Fruit fly (Drosophila melanogaster) whole organism, pupa: ENCODE results near the gene gammaTub37C.

Experiments
- CG10348 ChIP-seq: fragments of 200-800 bp; sonication (Bioruptor generic); IDR thresholded peaks from 2 replicates; pipeline ENCODE4 v1.3.6; 2022; ENCODE audit warnings: missing biosample characterization, missing genetic modification characterization
- CG12605 ChIP-seq: fragments of 200-800 bp; sonication (Bioruptor generic); IDR thresholded peaks from 2 replicates; pipeline ENCODE4 v1.3.6; 2022; ENCODE audit warnings: missing biosample characterization, missing genetic modification characterization
- CG13204 ChIP-seq: fragments of 200-800 bp; sonication (Bioruptor generic); optimal IDR thresholded peaks from 2 replicates; lab custom pipeline; 2018; ENCODE audit warnings: missing biosample characterization, mild to moderate bottlenecking, missing genetic modification characterization, moderate library complexity
- CG14655 ChIP-seq: fragments of 200-800 bp; sonication (Bioruptor generic); optimal IDR thresholded peaks from 3 replicates; lab custom pipeline; 2017; ENCODE audit warnings: mild to moderate bottlenecking, missing biosample characterization, missing genetic modification reagents, missing genetic modification characterization
- CG15710 ChIP-seq: fragments of 200-800 bp; sonication (Bioruptor generic); optimal IDR thresholded peaks from 2 replicates; lab custom pipeline; 2018; ENCODE audit warnings: missing biosample characterization, mild to moderate bottlenecking, missing genetic modification characterization, moderate library complexity
- CG17806 ChIP-seq: fragments of 200-800 bp; sonication (Bioruptor generic); optimal IDR thresholded peaks from 2 replicates; lab custom pipeline; 2018; ENCODE audit warnings: missing biosample characterization, mild to moderate bottlenecking, missing genetic modification characterization, moderate library complexity
- CG32121 ChIP-seq: fragments of 200-800 bp; sonication (Bioruptor generic); IDR thresholded peaks from 2 replicates; pipeline ENCODE4 v1.3.6; 2022; ENCODE audit warnings: missing biosample characterization, missing genetic modification characterization
- CG34367 ChIP-seq: fragments of 200-800 bp; sonication (Bioruptor generic); optimal IDR thresholded peaks from 2 replicates; lab custom pipeline; 2018; ENCODE audit warnings: missing biosample characterization, mild to moderate bottlenecking, missing genetic modification characterization
- CG4496 ChIP-seq: fragments of 200-800 bp; sonication (Bioruptor generic); IDR thresholded peaks from 3 replicates; pipeline ENCODE4 v1.3.6; 2022; ENCODE audit warnings: missing biosample characterization, missing genetic modification characterization
- CG8159 ChIP-seq: fragments of 200-800 bp; sonication (Bioruptor generic); optimal IDR thresholded peaks from 3 replicates; lab custom pipeline; 2018; ENCODE audit warnings: missing biosample characterization, mild to moderate bottlenecking, missing genetic modification characterization, moderate library complexity
- CG8301 ChIP-seq: fragments of 200-800 bp; sonication (Bioruptor generic); optimal IDR thresholded peaks from 2 replicates; lab custom pipeline; 2018; ENCODE audit warnings: missing biosample characterization, mild to moderate bottlenecking, missing genetic modification characterization
- CG9948 ChIP-seq: fragments of 200-800 bp; sonication (Bioruptor generic); optimal IDR thresholded peaks from 2 replicates; lab custom pipeline; 2018; ENCODE audit warnings: missing biosample characterization, mild to moderate bottlenecking, missing genetic modification characterization, moderate library complexity
- D1 ChIP-seq: fragments of 200-800 bp; sonication (Bioruptor generic); optimal IDR thresholded peaks from 2 replicates; lab custom pipeline; 2018; ENCODE audit warnings: missing biosample characterization, mild to moderate bottlenecking, missing genetic modification characterization, moderate library complexity
- EcR ChIP-seq: fragments of 200-800 bp; sonication (Bioruptor generic); optimal IDR thresholded peaks from 3 replicates; lab custom pipeline; 2019; ENCODE audit warnings: missing biosample characterization, missing genetic modification characterization, mild to moderate bottlenecking, moderate library complexity, missing genetic modification reagents
- Ets98B ChIP-seq: fragments of 200-800 bp; sonication (Bioruptor generic); IDR thresholded peaks from 2 replicates; pipeline ENCODE4 v1.3.6; 2022; ENCODE audit warnings: missing biosample characterization, missing genetic modification characterization
- Pif1A ChIP-seq: fragments of 200-800 bp; sonication (Bioruptor generic); optimal IDR thresholded peaks from 3 replicates; lab custom pipeline; 2016; ENCODE audit warnings: missing biosample characterization, missing genetic modification characterization
- Pif1B ChIP-seq: fragments of 200-800 bp; sonication (Bioruptor generic); optimal IDR thresholded peaks from 3 replicates; lab custom pipeline; 2016; ENCODE audit warnings: missing biosample characterization, missing genetic modification characterization
- Snoo ChIP-seq: fragments of 200-800 bp; sonication (Bioruptor generic); optimal IDR thresholded peaks from 3 replicates; lab custom pipeline; 2017; ENCODE audit warnings: missing biosample characterization, mild to moderate bottlenecking, missing genetic modification characterization, inconsistent platforms
- fd96Ca ChIP-seq: fragments of 200-800 bp; sonication (Bioruptor generic); IDR thresholded peaks from 3 replicates; pipeline ENCODE4 v1.3.6; 2022; ENCODE audit warnings: missing biosample characterization, missing genetic modification characterization
- gl ChIP-seq: fragments of 200-800 bp; sonication (Bioruptor generic); optimal IDR thresholded peaks from 2 replicates; lab custom pipeline; 2018; ENCODE audit warnings: missing biosample characterization, mild to moderate bottlenecking, missing genetic modification characterization
- rn ChIP-seq: fragments of 200-800 bp; sonication (Bioruptor generic); IDR thresholded peaks from 2 replicates; pipeline ENCODE4 v1.3.6; 2022; ENCODE audit warnings: missing biosample characterization, missing genetic modification characterization

gammaTub37C gene

dm6 chr2L:19144115-19144514 lies 41.4 kb downstream of the gammaTub37C start:
- TF ChIP-seq EcR (GFP tag; lab: Kevin White, UChicago): peak; percentile 80
- no peak for TF ChIP-seq CG8301
- TF ChIP-seq Pif1A (GFP tag; lab: Kevin White, UChicago): no peak
- TF ChIP-seq CG4496 (GFP tag; lab: Robert Waterston, UW): peak; percentile 55; the same call in 2 of the 3 replicates
- no peak for TF ChIP-seq CG10348 (GFP tag; lab: Robert Waterston, UW)
- TF ChIP-seq fd96Ca (GFP tag; lab: Robert Waterston, UW): peak; percentile 60; the same call in 2 of the 3 replicates
- TF ChIP-seq CG32121 (GFP tag; lab: Robert Waterston, UW): no peak
- TF ChIP-seq D1 (tag; lab: Kevin White, UChicago): no peak
- peak; percentile 17 for TF ChIP-seq CG9948 (tag; lab: Kevin White, UChicago)
- TF ChIP-seq Ets98B (GFP tag; lab: Robert Waterston, UW): no peak
- TF ChIP-seq CG14655: peak; percentile 26
- peak; percentile 59 for TF ChIP-seq gl
- no peak for TF ChIP-seq Snoo
- TF ChIP-seq rn (GFP tag; lab: Robert Waterston, UW): no peak
- no peak for TF ChIP-seq Pif1B (GFP tag; lab: Kevin White, UChicago)
- peak; percentile 46 for TF ChIP-seq CG15710 (tag; lab: Kevin White, UChicago)
- no peak for TF ChIP-seq CG34367
- TF ChIP-seq CG8159 (tag; lab: Kevin White, UChicago): peak; percentile 38
- peak; percentile 78 for TF ChIP-seq CG13204 (GFP tag; lab: Kevin White, UChicago)
- TF ChIP-seq CG17806 (tag; lab: Kevin White, UChicago): peak; percentile 0
- TF ChIP-seq CG12605 (GFP tag; lab: Robert Waterston, UW): 0 out of 2 replicates have a peak, but pooled peaks have one; percentile 41

- no peak for TF ChIP-seq gl
- TF ChIP-seq CG8159 (tag; lab: Kevin White, UChicago): peak; percentile 72
- peak; percentile 73 for TF ChIP-seq CG9948 (tag; lab: Kevin White, UChicago)
- no peak for TF ChIP-seq CG10348 (GFP tag; lab: Robert Waterston, UW)
- peak; percentile 74 for TF ChIP-seq CG4496 (GFP tag; lab: Robert Waterston, UW)
- TF ChIP-seq Pif1B (GFP tag; lab: Kevin White, UChicago): peak; percentile 7
- peak; percentile 84 for TF ChIP-seq CG14655
- TF ChIP-seq CG13204 (GFP tag; lab: Kevin White, UChicago): no peak
- peak; percentile 63 for TF ChIP-seq CG15710 (tag; lab: Kevin White, UChicago)
- peak; percentile 77 for TF ChIP-seq CG8301
- TF ChIP-seq CG17806 (tag; lab: Kevin White, UChicago): peak; percentile 81
- peak; percentile 97 for TF ChIP-seq EcR (GFP tag; lab: Kevin White, UChicago)
- no peak for TF ChIP-seq CG12605 (GFP tag; lab: Robert Waterston, UW)
- TF ChIP-seq Ets98B (GFP tag; lab: Robert Waterston, UW): 0 out of 2 replicates have a peak, but pooled peaks have one; percentile 4
- peak; percentile 62 for TF ChIP-seq Pif1A (GFP tag; lab: Kevin White, UChicago)
- peak; percentile 35 for TF ChIP-seq D1 (tag; lab: Kevin White, UChicago)
- TF ChIP-seq fd96Ca (GFP tag; lab: Robert Waterston, UW): 0 out of 3 replicates have a peak, but pooled peaks have one; percentile 7
- TF ChIP-seq rn (GFP tag; lab: Robert Waterston, UW): no peak
- no peak for TF ChIP-seq CG32121 (GFP tag; lab: Robert Waterston, UW)
- peak; percentile 51 for TF ChIP-seq CG34367
- TF ChIP-seq Snoo: peak; percentile 28
Observed at dm6 chr2L:19142176-19142870, 43.2 kb downstream of the gammaTub37C start.

dm6 chr2L:19141435-19142126 lies 43.9 kb downstream of the gammaTub37C start:
- TF ChIP-seq CG8301 (peak; percentile 96), D1 (tag; lab: Kevin White, UChicago) (peak; percentile 36), CG32121 (GFP tag; lab: Robert Waterston, UW) (peak; percentile 77), Pif1A (GFP tag; lab: Kevin White, UChicago) (peak; percentile 84), CG10348 (GFP tag; lab: Robert Waterston, UW) (no peak), CG17806 (tag; lab: Kevin White, UChicago) (peak; percentile 81), Ets98B (GFP tag; lab: Robert Waterston, UW) (no peak), CG12605 (GFP tag; lab: Robert Waterston, UW) (0 out of 2 replicates have a peak, but pooled peaks have one; percentile 17), CG14655 (peak; percentile 97), Snoo (peak; percentile 88), CG9948 (tag; lab: Kevin White, UChicago) (peak; percentile 86), CG15710 (tag; lab: Kevin White, UChicago) (peak; percentile 56), EcR (GFP tag; lab: Kevin White, UChicago) (no peak), CG4496 (GFP tag; lab: Robert Waterston, UW) (peak; percentile 85), CG13204 (GFP tag; lab: Kevin White, UChicago) (no peak), CG34367 (peak; percentile 72), CG8159 (tag; lab: Kevin White, UChicago) (peak; percentile 80), gl (peak; percentile 28), rn (GFP tag; lab: Robert Waterston, UW) (peak; percentile 56), fd96Ca (GFP tag; lab: Robert Waterston, UW) (peak; percentile 70; the same call in 2 of the 3 replicates), Pif1B (GFP tag; lab: Kevin White, UChicago) (peak; percentile 75)

- peak; percentile 72 for TF ChIP-seq fd96Ca (GFP tag; lab: Robert Waterston, UW)
- peak; percentile 17 for TF ChIP-seq Pif1B (GFP tag; lab: Kevin White, UChicago)
- peak; percentile 48 for TF ChIP-seq CG14655
- TF ChIP-seq CG13204 (GFP tag; lab: Kevin White, UChicago): no peak
- TF ChIP-seq CG8301: peak; percentile 61
- no peak for TF ChIP-seq rn (GFP tag; lab: Robert Waterston, UW)
- no peak for TF ChIP-seq D1 (tag; lab: Kevin White, UChicago)
- TF ChIP-seq CG12605 (GFP tag; lab: Robert Waterston, UW): no peak
- TF ChIP-seq Pif1A (GFP tag; lab: Kevin White, UChicago): peak; percentile 49
- TF ChIP-seq EcR (GFP tag; lab: Kevin White, UChicago): no peak
- no peak for TF ChIP-seq Snoo
- TF ChIP-seq CG10348 (GFP tag; lab: Robert Waterston, UW): no peak
- peak; percentile 29; the same call in 1 of the 2 replicates for TF ChIP-seq CG32121 (GFP tag; lab: Robert Waterston, UW)
- peak; percentile 25 for TF ChIP-seq CG17806 (tag; lab: Kevin White, UChicago)
- no peak for TF ChIP-seq CG9948 (tag; lab: Kevin White, UChicago)
- peak; percentile 17 for TF ChIP-seq CG8159 (tag; lab: Kevin White, UChicago)
- peak; percentile 13 for TF ChIP-seq CG34367
- peak; percentile 5 for TF ChIP-seq CG15710 (tag; lab: Kevin White, UChicago)
- TF ChIP-seq CG4496 (GFP tag; lab: Robert Waterston, UW): no peak; the same call in 2 of the 3 replicates
- no peak for TF ChIP-seq gl
- TF ChIP-seq Ets98B (GFP tag; lab: Robert Waterston, UW): no peak
- TF ChIP-seq, all 21 proteins: peak for 10
Observed at dm6 chr2L:19140984-19141262, 44.6 kb downstream of the gammaTub37C start.
